Worm (Caenorhabditis elegans): ENCODE measurements around the gene dos-3.

The dos-3 gene

ce11 chrIII:873432-873831 lies 34.0 kb upstream of the dos-3 start, which contains the start of gene clc-19:
Gene clc-19 (minus strand): TSS chrIII:873566.
- TF ChIP-seq hmg-4 (GFP tag; optimal IDR thresholded peaks at IDR 0.05), result no peak
- no peak for TF ChIP-seq scrt-1 (GFP tag; IDR thresholded peaks at IDR 0.05)
- TF ChIP-seq ets-7 (tag; optimal IDR thresholded peaks at IDR 0.05), result no peak
- no peak for TF ChIP-seq F13C5.2 (tag; optimal IDR thresholded peaks at IDR 0.05)
- no peak for TF ChIP-seq sea-1 (GFP tag; conservative IDR thresholded peaks at IDR 0.05)
- TF ChIP-seq ceh-13 (GFP tag; optimal IDR thresholded peaks at IDR 0.05), result no peak
- no peak for TF ChIP-seq B0310.2 (tag; optimal IDR thresholded peaks at IDR 0.05)
- no peak for TF ChIP-seq tra-4 (tag; optimal IDR thresholded peaks at IDR 0.05)
- no peak for TF ChIP-seq tbx-37 (GFP tag; conservative IDR thresholded peaks at IDR 0.05)
- no peak for TF ChIP-seq flt-1 (GFP tag; IDR thresholded peaks at IDR 0.05)
- TF ChIP-seq tbx-11 (GFP tag; IDR thresholded peaks at IDR 0.05), result no peak

- no peak for TF ChIP-seq ceh-13 (GFP tag; optimal IDR thresholded peaks at IDR 0.05)
- no peak for TF ChIP-seq tbx-11 (GFP tag; IDR thresholded peaks at IDR 0.05)
- TF ChIP-seq pes-1 (GFP tag; IDR thresholded peaks at IDR 0.05), result no peak
- no peak for TF ChIP-seq hmg-4 (GFP tag; optimal IDR thresholded peaks at IDR 0.05)
Measured at ce11 chrIII:872373-872772, 33.0 kb upstream of the dos-3 start, which contains the start of the genes T24C4.3 and clc-20. Gene T24C4.3 (minus strand): TSS chrIII:872473. Gene clc-20 (plus strand): TSS chrIII:872583.

ce11 chrIII:870555-870954 lies 31.2 kb upstream of the dos-3 start:
- no peak for TF ChIP-seq aly-1 (tag; optimal IDR thresholded peaks at IDR 0.05)
- TF ChIP-seq tbx-37 (GFP tag; conservative IDR thresholded peaks at IDR 0.05), result no peak
- no peak for TF ChIP-seq flt-1 (GFP tag; IDR thresholded peaks at IDR 0.05)
- no peak for TF ChIP-seq sea-1 (GFP tag; conservative IDR thresholded peaks at IDR 0.05)
- no peak for TF ChIP-seq ets-7 (tag; optimal IDR thresholded peaks at IDR 0.05)
- no peak for TF ChIP-seq ceh-13 (GFP tag; optimal IDR thresholded peaks at IDR 0.05)
- no peak for TF ChIP-seq hmg-4 (GFP tag; optimal IDR thresholded peaks at IDR 0.05)

- TF ChIP-seq hmg-4 (GFP tag; optimal IDR thresholded peaks at IDR 0.05) (peak; percentile 36), scrt-1 (GFP tag; IDR thresholded peaks at IDR 0.05) (no peak)
Measured at ce11 chrIII:869869-870268, 30.5 kb upstream of the dos-3 start, which contains the start of gene T24C4.2. Gene T24C4.2 (minus strand): TSS chrIII:869969.

ce11 chrIII:868866-869265 lies 29.5 kb upstream of the dos-3 start:
- TF ChIP-seq tbx-37 (GFP tag; conservative IDR thresholded peaks at IDR 0.05), result no peak
- TF ChIP-seq pes-1 (GFP tag; IDR thresholded peaks at IDR 0.05), result no peak
- TF ChIP-seq flt-1 (GFP tag; IDR thresholded peaks at IDR 0.05), result no peak
- TF ChIP-seq aly-1 (tag; optimal IDR thresholded peaks at IDR 0.05), result no peak
- no peak for TF ChIP-seq tra-4 (tag; optimal IDR thresholded peaks at IDR 0.05)
- TF ChIP-seq sea-1 (GFP tag; conservative IDR thresholded peaks at IDR 0.05), result no peak
- no peak for TF ChIP-seq scrt-1 (GFP tag; IDR thresholded peaks at IDR 0.05)
- no peak for TF ChIP-seq hnd-1 (tag; optimal IDR thresholded peaks at IDR 0.05)
- TF ChIP-seq ama-1 (optimal IDR thresholded peaks at IDR 0.05), result no peak
- TF ChIP-seq ceh-13 (GFP tag; optimal IDR thresholded peaks at IDR 0.05), result no peak
- no peak for TF ChIP-seq tbx-11 (GFP tag; IDR thresholded peaks at IDR 0.05)
- no peak for TF ChIP-seq hmbx-1 (tag; optimal IDR thresholded peaks at IDR 0.05)

ce11 chrIII:861819-862356 lies 22.5 kb upstream of the dos-3 start, which contains the start of gene arx-4:
Gene arx-4 (plus strand): TSS chrIII:862306.
- TF ChIP-seq B0310.2 (tag; optimal IDR thresholded peaks at IDR 0.05) (no peak), ets-7 (tag; optimal IDR thresholded peaks at IDR 0.05) (no peak), ceh-36 (tag; optimal IDR thresholded peaks at IDR 0.05) (no peak), hmg-4 (GFP tag; optimal IDR thresholded peaks at IDR 0.05) (no peak), pes-1 (GFP tag; IDR thresholded peaks at IDR 0.05) (no peak), sea-1 (GFP tag; conservative IDR thresholded peaks at IDR 0.05) (no peak)

- TF ChIP-seq B0310.2 (tag; optimal IDR thresholded peaks at IDR 0.05) (no peak), pes-1 (GFP tag; IDR thresholded peaks at IDR 0.05) (no peak), tbx-37 (GFP tag; conservative IDR thresholded peaks at IDR 0.05) (no peak), ceh-36 (tag; optimal IDR thresholded peaks at IDR 0.05) (no peak), hmbx-1 (tag; optimal IDR thresholded peaks at IDR 0.05) (no peak), hmg-4 (GFP tag; optimal IDR thresholded peaks at IDR 0.05) (no peak), F13C5.2 (tag; optimal IDR thresholded peaks at IDR 0.05) (no peak), scrt-1 (GFP tag; IDR thresholded peaks at IDR 0.05) (no peak), ets-7 (tag; optimal IDR thresholded peaks at IDR 0.05) (no peak), flt-1 (GFP tag; IDR thresholded peaks at IDR 0.05) (no peak), aly-1 (tag; optimal IDR thresholded peaks at IDR 0.05) (no peak), ama-1 (optimal IDR thresholded peaks at IDR 0.05) (no peak), tra-4 (tag; optimal IDR thresholded peaks at IDR 0.05) (no peak), hnd-1 (tag; optimal IDR thresholded peaks at IDR 0.05) (no peak)
Measured at ce11 chrIII:859898-860297, 20.5 kb upstream of the dos-3 start, which contains the start of gene exos-4.2. Gene exos-4.2 (plus strand): TSS chrIII:860198.

- TF ChIP-seq hnd-1 (tag; optimal IDR thresholded peaks at IDR 0.05) (no peak), ceh-36 (tag; optimal IDR thresholded peaks at IDR 0.05) (no peak), hmg-4 (GFP tag; optimal IDR thresholded peaks at IDR 0.05) (no peak), ama-1 (optimal IDR thresholded peaks at IDR 0.05) (no peak), tbx-11 (GFP tag; IDR thresholded peaks at IDR 0.05) (no peak), scrt-1 (GFP tag; IDR thresholded peaks at IDR 0.05) (no peak), pes-1 (GFP tag; IDR thresholded peaks at IDR 0.05) (no peak), ets-7 (tag; optimal IDR thresholded peaks at IDR 0.05) (no peak), flt-1 (GFP tag; IDR thresholded peaks at IDR 0.05) (no peak), aly-1 (tag; optimal IDR thresholded peaks at IDR 0.05) (no peak), F13C5.2 (tag; optimal IDR thresholded peaks at IDR 0.05) (no peak), hmbx-1 (tag; optimal IDR thresholded peaks at IDR 0.05) (no peak), B0310.2 (tag; optimal IDR thresholded peaks at IDR 0.05) (no peak)
Measured at ce11 chrIII:856908-857307, 17.5 kb upstream of the dos-3 start.
